Fruit fly (Drosophila melanogaster): ENCODE measurements around the gene CG3808.
A peak's percentile ranks its signal among the peaks of the same experiment; 100 is the strongest.

The CG3808 gene

dm6 chr3L:19045299-19046025 lies 45.1 kb upstream of the CG3808 start, which contains the start of gene nkd (continued):
- TF ChIP-seq CG9876 (GFP tag; optimal IDR thresholded peaks at IDR 0.05) (peak; percentile 23), CG14860 (GFP tag; IDR thresholded peaks at IDR 0.05; ENCODE audit: partially characterized antibody) (no peak), Spps (tag; optimal IDR thresholded peaks at IDR 0.05) (peak; percentile 80), scrt (GFP tag; optimal IDR thresholded peaks at IDR 0.05) (peak; percentile 67), Dip2 (GFP tag; IDR thresholded peaks at IDR 0.05) (no peak), CG14710 (tag; optimal IDR thresholded peaks at IDR 0.05) (peak; percentile 92), gsb (GFP tag; IDR thresholded peaks at IDR 0.05) (peak; percentile 74), Mes4 (GFP tag; optimal IDR thresholded peaks at IDR 0.05) (peak; percentile 54), chm (GFP tag; IDR thresholded peaks at IDR 0.05) (peak; percentile 95), CG6813 (GFP tag; optimal IDR thresholded peaks at IDR 0.05) (peak; percentile 83), ci (GFP tag; IDR thresholded peaks at IDR 0.05) (peak; percentile 96), Dp (GFP tag; optimal IDR thresholded peaks at IDR 0.05) (no peak), CG18619 (GFP tag; optimal IDR thresholded peaks at IDR 0.05) (peak; percentile 84), sr (GFP tag; IDR thresholded peaks at IDR 0.05) (peak; percentile 54; the same call in 2 of the 3 replicates), CG12219 (GFP tag; optimal IDR thresholded peaks at IDR 0.05) (peak; percentile 74), Dbx (GFP tag; IDR thresholded peaks at IDR 0.05) (peak; percentile 94), ac (GFP tag; optimal IDR thresholded peaks at IDR 0.05) (peak; percentile 38), Dek (tag; optimal IDR thresholded peaks at IDR 0.05) (peak; percentile 91), z (GFP tag; IDR thresholded peaks at IDR 0.05) (peak; percentile 17; the same call in 1 of the 3 replicates), CG13624 (GFP tag; optimal IDR thresholded peaks at IDR 0.05) (peak; percentile 67), tio (GFP tag; optimal IDR thresholded peaks at IDR 0.05) (peak; percentile 81), CG7928 (GFP tag; optimal IDR thresholded peaks at IDR 0.05) (no peak), odd (GFP tag; optimal IDR thresholded peaks at IDR 0.05) (peak; percentile 87), Nf-YB (GFP tag; optimal IDR thresholded peaks at IDR 0.05) (peak; percentile 79), BEAF-32 (GFP tag; optimal IDR thresholded peaks at IDR 0.05) (no peak), CG3838 (GFP tag; optimal IDR thresholded peaks at IDR 0.05) (peak; percentile 59), gro (GFP tag; optimal IDR thresholded peaks at IDR 0.05) (peak; percentile 86), CG13894 (tag; optimal IDR thresholded peaks at IDR 0.05) (peak; percentile 82), CG4707 (GFP tag; optimal IDR thresholded peaks at IDR 0.05) (peak; percentile 79), E2f1 (GFP tag; IDR thresholded peaks at IDR 0.05) (peak; percentile 93), cg (GFP tag; optimal IDR thresholded peaks at IDR 0.05) (peak; percentile 17), ro (GFP tag; IDR thresholded peaks at IDR 0.05) (peak; percentile 77), CG15696 (tag; optimal IDR thresholded peaks at IDR 0.05) (peak; percentile 85), btn (GFP tag; optimal IDR thresholded peaks at IDR 0.05) (no peak), az2 (GFP tag; optimal IDR thresholded peaks at IDR 0.05) (peak; percentile 93), CG31224 (GFP tag; IDR thresholded peaks at IDR 0.05) (peak; percentile 71), nerfin-2 (GFP tag; IDR thresholded peaks at IDR 0.05; ENCODE audit: partially characterized antibody) (no peak; the same call in 1 of the 2 replicates), pum (GFP tag; optimal IDR thresholded peaks at IDR 0.05) (peak; percentile 42), crp (GFP tag; optimal IDR thresholded peaks at IDR 0.05) (no peak), Ptx1 (GFP tag; IDR thresholded peaks at IDR 0.05) (peak; percentile 91), CG10543 (GFP tag; optimal IDR thresholded peaks at IDR 0.05) (peak; percentile 70), HLH4C (GFP tag; IDR thresholded peaks at IDR 0.05; ENCODE audit: partially characterized antibody) (peak; percentile 9; the same call in 2 of the 3 replicates), CG6272 (GFP tag; IDR thresholded peaks at IDR 0.05) (peak; percentile 62), slbo (GFP tag; IDR thresholded peaks at IDR 0.05) (peak; percentile 94), CG14441 (GFP tag; IDR thresholded peaks at IDR 0.05) (peak; percentile 83), MBD-R2 (GFP tag; IDR thresholded peaks at IDR 0.05) (peak; percentile 42), onecut (GFP tag; IDR thresholded peaks at IDR 0.05) (peak; percentile 90), gt (GFP tag; IDR thresholded peaks at IDR 0.05) (peak; percentile 28; the same call in 1 of the 2 replicates), zen (tag; optimal IDR thresholded peaks at IDR 0.05) (peak; percentile 79)
